Fruit fly (Drosophila melanogaster): Measurements from ENCODE around the gene MME1.

The MME1 gene

DNA sequence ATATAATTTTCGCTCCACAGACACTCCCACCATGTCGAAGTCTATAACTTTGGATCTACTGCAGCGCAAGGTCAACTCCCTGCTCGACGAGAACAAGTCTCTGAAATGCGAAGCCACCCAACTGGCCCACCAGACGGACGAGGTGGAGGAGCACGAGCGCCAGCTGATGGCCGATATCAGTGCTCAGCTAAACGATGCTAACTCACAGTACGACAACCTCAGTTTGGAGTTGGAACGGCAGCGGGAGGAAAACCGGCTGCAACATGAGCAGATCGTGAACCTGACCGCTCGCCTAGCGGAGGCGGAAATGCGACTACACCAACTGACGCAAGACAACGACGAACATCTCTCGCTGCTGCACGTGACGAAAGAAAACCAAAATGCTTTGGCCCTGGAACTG, 24.4 kb downstream of the MME1 start:
- TF ChIP-seq ken (GFP tag; IDR thresholded peaks at IDR 0.05) (no peak), ash1 (GFP tag; optimal IDR thresholded peaks at IDR 0.05) (no peak), Gsc (GFP tag; IDR thresholded peaks at IDR 0.05) (no peak), Rfx (GFP tag; IDR thresholded peaks at IDR 0.05) (no peak), z (GFP tag; IDR thresholded peaks at IDR 0.05) (no peak), az2 (GFP tag; optimal IDR thresholded peaks at IDR 0.05) (no peak), pho (GFP tag; optimal IDR thresholded peaks at IDR 0.05) (no peak), sqz (GFP tag; optimal IDR thresholded peaks at IDR 0.05) (no peak)

DNA sequence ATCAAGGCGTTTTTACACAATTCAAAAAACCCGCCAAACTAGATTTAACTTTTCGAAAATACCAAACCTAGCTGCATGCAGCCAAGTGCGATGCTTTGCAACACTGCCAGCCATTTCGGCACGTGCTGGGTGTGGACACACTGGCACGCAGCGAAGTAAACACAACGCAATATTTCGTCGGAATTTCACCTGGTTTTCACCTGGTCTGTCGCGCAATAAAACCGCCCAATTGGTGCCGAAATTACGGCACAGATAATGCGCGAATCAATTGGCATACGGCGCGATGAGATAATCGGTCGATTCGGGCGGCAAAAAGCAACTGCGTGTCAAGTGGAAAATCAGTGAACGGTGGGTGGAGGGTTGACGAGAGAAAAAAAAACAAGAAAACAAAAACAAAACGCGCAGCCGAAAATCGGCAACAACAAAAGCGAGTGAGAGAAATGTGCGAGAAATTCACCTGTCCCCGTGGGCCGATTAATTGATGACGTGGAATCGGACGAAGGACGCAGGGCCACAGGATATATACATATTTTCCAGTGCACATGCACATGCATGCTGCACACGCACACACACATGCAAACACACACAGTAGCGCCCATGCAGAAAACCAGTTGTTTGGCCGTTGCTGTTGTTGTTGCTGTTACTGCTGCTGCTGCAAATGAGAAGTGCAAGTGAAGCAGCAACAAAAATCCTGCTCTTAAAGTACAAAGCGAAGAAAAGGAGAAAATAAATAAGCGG, 29.0 kb downstream of the MME1 start, which contains the start of gene Mnn1:
TSS of gene Mnn1 (plus strand) at position 113 of the 738 bp plus-strand sequence.
- TF ChIP-seq toy (GFP tag; IDR thresholded peaks at IDR 0.05) (no peak), oc (tag; optimal IDR thresholded peaks at IDR 0.05) (no peak), chinmo (GFP tag; IDR thresholded peaks at IDR 0.05; ENCODE audit: partially characterized antibody) (peak; percentile 85; the same call in 3 of the 4 replicates), nom (GFP tag; optimal IDR thresholded peaks at IDR 0.05) (no peak), CG4707 (GFP tag; optimal IDR thresholded peaks at IDR 0.05) (no peak), az2 (GFP tag; optimal IDR thresholded peaks at IDR 0.05) (peak; percentile 31), usp (GFP tag; optimal IDR thresholded peaks at IDR 0.05) (no peak), ase (GFP tag; IDR thresholded peaks at IDR 0.05) (no peak), Ravus (GFP tag; IDR thresholded peaks at IDR 0.05) (no peak), ind (GFP tag; optimal IDR thresholded peaks at IDR 0.05) (peak; percentile 29), lab (GFP tag; optimal IDR thresholded peaks at IDR 0.05) (no peak), unc-4 (GFP tag; IDR thresholded peaks at IDR 0.05; ENCODE audit: partially characterized antibody) (peak; percentile 53; the same call in 1 of the 2 replicates), run (tag; optimal IDR thresholded peaks at IDR 0.05) (no peak), pzg (GFP tag; optimal IDR thresholded peaks at IDR 0.05) (peak; percentile 98), CG32532 (GFP tag; IDR thresholded peaks at IDR 0.05) (peak; percentile 34; the same call in 1 of the 2 replicates), tll (GFP tag; optimal IDR thresholded peaks at IDR 0.05) (peak in 1 of 2 experiments; percentile 49), CG17802 (tag; optimal IDR thresholded peaks at IDR 0.05) (no peak), CG7928 (GFP tag; optimal IDR thresholded peaks at IDR 0.05) (no peak), CG13424 (tag; optimal IDR thresholded peaks at IDR 0.05) (peak; percentile 24), HLH54F (GFP tag; optimal IDR thresholded peaks at IDR 0.05) (peak; percentile 53), hb (GFP tag; IDR thresholded peaks at IDR 0.05; ENCODE audit: partially characterized antibody) (no peak), H2.0 (GFP tag; IDR thresholded peaks at IDR 0.05) (no peak), D19A (tag; optimal IDR thresholded peaks at IDR 0.05) (no peak), CG12236 (GFP tag; optimal IDR thresholded peaks at IDR 0.05) (no peak), CG9215 (GFP tag; IDR thresholded peaks at IDR 0.05) (no peak), Doc2 (GFP tag; IDR thresholded peaks at IDR 0.05) (no peak), CG18619 (GFP tag; optimal IDR thresholded peaks at IDR 0.05) (no peak), Taf1 (GFP tag; IDR thresholded peaks at IDR 0.05) (no peak), CG4328 (GFP tag; optimal IDR thresholded peaks at IDR 0.05) (no peak), her (GFP tag; optimal IDR thresholded peaks at IDR 0.05) (peak; percentile 64), Scr (GFP tag; IDR thresholded peaks at IDR 0.05; ENCODE audit: partially characterized antibody) (peak; percentile 51), Deaf1 (tag; optimal IDR thresholded peaks at IDR 0.05) (no peak), CG10274 (GFP tag; optimal IDR thresholded peaks at IDR 0.05) (no peak), CG15011 (GFP tag; optimal IDR thresholded peaks at IDR 0.05) (no peak), zen2 (GFP tag; IDR thresholded peaks at IDR 0.05; ENCODE audit: partially characterized antibody) (no peak), pnt (GFP tag; optimal IDR thresholded peaks at IDR 0.05) (no peak), CG2120 (GFP tag; optimal IDR thresholded peaks at IDR 0.05) (peak; percentile 64), CG3163 (GFP tag; optimal IDR thresholded peaks at IDR 0.05) (peak; percentile 56), Dek (tag; optimal IDR thresholded peaks at IDR 0.05) (peak; percentile 31), HmgZ (tag; optimal IDR thresholded peaks at IDR 0.05) (peak; percentile 89), CG8089 (GFP tag; optimal IDR thresholded peaks at IDR 0.05) (peak; percentile 10)
